Fruit fly (Drosophila melanogaster): ENCODE measurements around the gene alph.

The alph gene

dm6 chr3R:29556003-29556467 lies 35.6 kb upstream of the alph start, which contains the start of gene Dr (continued):
- TF ChIP-seq CG7368 (GFP tag; optimal IDR thresholded peaks at IDR 0.05) (no peak), CG8119 (GFP tag; IDR thresholded peaks at IDR 0.05) (no peak), dsx (GFP tag; optimal IDR thresholded peaks at IDR 0.05; ENCODE audit: poor library complexity, severe bottlenecking) (peak; percentile 54), achi (GFP tag; optimal IDR thresholded peaks at IDR 0.05) (no peak), OdsH (GFP tag; optimal IDR thresholded peaks at IDR 0.05) (no peak), dac (GFP tag; optimal IDR thresholded peaks at IDR 0.05) (no peak), cyc (GFP tag; optimal IDR thresholded peaks at IDR 0.05) (no peak), Hr4 (GFP tag; optimal IDR thresholded peaks at IDR 0.05) (no peak), vri (GFP tag; optimal IDR thresholded peaks at IDR 0.05) (peak; percentile 31), CG11294 (GFP tag; IDR thresholded peaks at IDR 0.05) (no peak), CG10669 (GFP tag; optimal IDR thresholded peaks at IDR 0.05) (no peak), CG6276 (GFP tag; optimal IDR thresholded peaks at IDR 0.05) (no peak), CG32006 (GFP tag; optimal IDR thresholded peaks at IDR 0.05) (peak; percentile 3), Sox15 (GFP tag; optimal IDR thresholded peaks at IDR 0.05) (no peak), CG34406 (GFP tag; optimal IDR thresholded peaks at IDR 0.05) (no peak), CG6792 (GFP tag; optimal IDR thresholded peaks at IDR 0.05) (no peak), Gug (GFP tag; IDR thresholded peaks at IDR 0.05) (no peak), net (GFP tag; optimal IDR thresholded peaks at IDR 0.05) (peak; percentile 4), lz (GFP tag; optimal IDR thresholded peaks at IDR 0.05) (no peak), Ets96B (tag; optimal IDR thresholded peaks at IDR 0.05) (no peak), Sox14 (GFP tag; optimal IDR thresholded peaks at IDR 0.05) (peak; percentile 15), Ets21C (GFP tag; optimal IDR thresholded peaks at IDR 0.05) (no peak), CG11902 (GFP tag; optimal IDR thresholded peaks at IDR 0.05) (no peak), CG6854 (GFP tag; optimal IDR thresholded peaks at IDR 0.05) (peak; percentile 7), Hr39 (GFP tag; optimal IDR thresholded peaks at IDR 0.05) (no peak), CG8319 (GFP tag; optimal IDR thresholded peaks at IDR 0.05) (no peak)

dm6 chr3R:29557555-29557954 lies 34.1 kb upstream of the alph start:
- TF ChIP-seq topi (GFP tag; optimal IDR thresholded peaks at IDR 0.05), result no peak

dm6 chr3R:29559444-29559976 lies 32.1 kb upstream of the alph start:
- TF ChIP-seq OdsH (GFP tag; optimal IDR thresholded peaks at IDR 0.05) (no peak), CG16779 (tag; optimal IDR thresholded peaks at IDR 0.05) (no peak), CG9139 (GFP tag; optimal IDR thresholded peaks at IDR 0.05) (no peak), dsx (GFP tag; optimal IDR thresholded peaks at IDR 0.05; ENCODE audit: poor library complexity, severe bottlenecking) (no peak)

dm6 chr3R:29560418-29560817 lies 31.2 kb upstream of the alph start:
- TF ChIP-seq CG6808 (GFP tag; optimal IDR thresholded peaks at IDR 0.05), result no peak
- TF ChIP-seq CG16779 (tag; optimal IDR thresholded peaks at IDR 0.05), result no peak
- peak; percentile 53 for TF ChIP-seq fkh (GFP tag; optimal IDR thresholded peaks at IDR 0.05)
- peak; percentile 48 for TF ChIP-seq svp (GFP tag)

dm6 chr3R:29562579-29562978 lies 29.1 kb upstream of the alph start:
- TF ChIP-seq CG7368 (GFP tag; optimal IDR thresholded peaks at IDR 0.05), result no peak
- no peak for TF ChIP-seq Gug (GFP tag; IDR thresholded peaks at IDR 0.05)
- no peak for TF ChIP-seq eg (GFP tag; IDR thresholded peaks at IDR 0.05)
- no peak for TF ChIP-seq Sox14 (GFP tag; optimal IDR thresholded peaks at IDR 0.05)
- TF ChIP-seq CG10669 (GFP tag; optimal IDR thresholded peaks at IDR 0.05), result no peak
- TF ChIP-seq Hr38 (GFP tag; optimal IDR thresholded peaks at IDR 0.05), result no peak
- TF ChIP-seq fd85E (GFP tag; optimal IDR thresholded peaks at IDR 0.05), result no peak
- no peak for TF ChIP-seq CG15336 (GFP tag; IDR thresholded peaks at IDR 0.05)
- TF ChIP-seq CG10631 (GFP tag; optimal IDR thresholded peaks at IDR 0.05), result no peak
- TF ChIP-seq CG31627 (GFP tag; optimal IDR thresholded peaks at IDR 0.05), result no peak
- no peak for TF ChIP-seq Ets96B (tag; optimal IDR thresholded peaks at IDR 0.05)
- TF ChIP-seq Smox (GFP tag; optimal IDR thresholded peaks at IDR 0.05), result no peak
- TF ChIP-seq topi (GFP tag; optimal IDR thresholded peaks at IDR 0.05), result no peak

Measured in whole organism, prepupa.